Fruit fly (Drosophila melanogaster): ENCODE results near the gene SA2.
A peak's percentile ranks its signal among the peaks of the same experiment; 100 is the strongest.

The SA2 gene

DNA sequence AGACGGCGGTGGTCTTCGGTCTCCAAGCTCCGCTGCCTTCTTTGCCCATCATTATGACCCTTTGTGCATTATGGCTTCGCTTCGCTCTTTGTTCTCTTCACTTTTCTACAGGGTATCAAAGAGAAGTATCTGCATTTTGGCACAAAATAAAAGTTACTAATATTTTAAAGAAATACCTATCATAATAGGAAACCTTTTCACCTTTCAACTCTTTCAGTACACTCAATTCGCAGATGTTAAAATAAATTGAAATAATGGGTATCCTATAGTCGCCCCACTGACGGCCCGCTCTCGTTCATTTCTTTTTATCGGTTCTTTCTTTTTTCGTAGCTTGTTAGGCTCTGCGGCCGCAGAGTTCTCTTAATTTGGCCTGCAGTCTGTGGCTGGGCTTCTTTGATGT is 5.2 kb upstream of the SA2 start (continued):
- peak; percentile 92 for TF ChIP-seq CG6254 (GFP tag; optimal IDR thresholded peaks at IDR 0.05)
- no peak for TF ChIP-seq bbx (GFP tag; IDR thresholded peaks at IDR 0.05; ENCODE audit: partially characterized antibody)
- peak; percentile 76 for TF ChIP-seq fd64A (GFP tag; optimal IDR thresholded peaks at IDR 0.05)
- TF ChIP-seq schlank (tag; optimal IDR thresholded peaks at IDR 0.05), result no peak
- peak; percentile 7 for TF ChIP-seq CG12769 (tag; optimal IDR thresholded peaks at IDR 0.05)
- TF ChIP-seq CG4360 (GFP tag; IDR thresholded peaks at IDR 0.05), result peak; percentile 80
- TF ChIP-seq Hr39 (optimal IDR thresholded peaks at IDR 0.05), result no peak
- peak; percentile 34 for TF ChIP-seq CG9817 (tag; optimal IDR thresholded peaks at IDR 0.05)
- peak; percentile 67 for TF ChIP-seq NfI (GFP tag; optimal IDR thresholded peaks at IDR 0.05)
- TF ChIP-seq Deaf1 (tag; optimal IDR thresholded peaks at IDR 0.05), result peak; percentile 40
- TF ChIP-seq CG10654 (GFP tag; optimal IDR thresholded peaks at IDR 0.05), result peak; percentile 74
- peak; percentile 79 for TF ChIP-seq Kr (GFP tag; optimal IDR thresholded peaks at IDR 0.05)
- TF ChIP-seq CG30020 (tag; optimal IDR thresholded peaks at IDR 0.05), result peak; percentile 75
- no peak for TF ChIP-seq sd (tag; optimal IDR thresholded peaks at IDR 0.05)
- no peak for TF ChIP-seq Hand (GFP tag; optimal IDR thresholded peaks at IDR 0.05)
- TF ChIP-seq CG10321 (GFP tag; IDR thresholded peaks at IDR 0.05), result no peak
- no peak; the same call in 1 of the 2 replicates for TF ChIP-seq Drgx (GFP tag; IDR thresholded peaks at IDR 0.05)
- peak; percentile 86 for TF ChIP-seq lmd (GFP tag; IDR thresholded peaks at IDR 0.05)
- peak; percentile 56 for TF ChIP-seq run (tag; optimal IDR thresholded peaks at IDR 0.05)
- TF ChIP-seq CG4730 (GFP tag; IDR thresholded peaks at IDR 0.05), result peak; percentile 79
- peak in 1 of 3 experiments; percentile 97 for TF ChIP-seq lola (GFP tag; optimal IDR thresholded peaks at IDR 0.05)
- TF ChIP-seq CG11696 (GFP tag; IDR thresholded peaks at IDR 0.05), result peak; percentile 69
- TF ChIP-seq chinmo (GFP tag; IDR thresholded peaks at IDR 0.05; ENCODE audit: partially characterized antibody), result no peak
- peak; percentile 85 for TF ChIP-seq HLH3B (GFP tag; IDR thresholded peaks at IDR 0.05)
- peak; percentile 26 for TF ChIP-seq crc (GFP tag; optimal IDR thresholded peaks at IDR 0.05)
- TF ChIP-seq Lim3 (GFP tag; IDR thresholded peaks at IDR 0.05), result peak; percentile 14; the same call in 1 of the 2 replicates
- peak; percentile 5 for TF ChIP-seq Fer2 (tag; optimal IDR thresholded peaks at IDR 0.05)
- peak; percentile 75; the same call in 1 of the 3 replicates for TF ChIP-seq jigr1 (GFP tag; IDR thresholded peaks at IDR 0.05)
- peak; percentile 31 for TF ChIP-seq HmgZ (tag; optimal IDR thresholded peaks at IDR 0.05)
- no peak for TF ChIP-seq CG13894 (tag; optimal IDR thresholded peaks at IDR 0.05)
- peak; percentile 49 for TF ChIP-seq btn (GFP tag; optimal IDR thresholded peaks at IDR 0.05)
- TF ChIP-seq CG31365 (tag; optimal IDR thresholded peaks at IDR 0.05), result no peak
- TF ChIP-seq CG13624 (GFP tag; optimal IDR thresholded peaks at IDR 0.05), result no peak
- TF ChIP-seq CG13424 (tag; optimal IDR thresholded peaks at IDR 0.05), result peak; percentile 89
- TF ChIP-seq CG12236 (GFP tag; optimal IDR thresholded peaks at IDR 0.05), result peak; percentile 72
- peak; percentile 22 for TF ChIP-seq CG1792 (GFP tag; optimal IDR thresholded peaks at IDR 0.05)
- TF ChIP-seq HmgD (GFP tag; optimal IDR thresholded peaks at IDR 0.05), result no peak
- TF ChIP-seq CG10147 (GFP tag; optimal IDR thresholded peaks at IDR 0.05), result peak; percentile 24
- peak; percentile 55; the same call in 1 of the 2 replicates for TF ChIP-seq stc (GFP tag; IDR thresholded peaks at IDR 0.05)
- TF ChIP-seq CG2120 (GFP tag; optimal IDR thresholded peaks at IDR 0.05), result no peak
- no peak for TF ChIP-seq CG8478 (optimal IDR thresholded peaks at IDR 0.05)
- TF ChIP-seq CG3847 (GFP tag; IDR thresholded peaks at IDR 0.05), result peak; percentile 46
- TF ChIP-seq B-H2 (GFP tag; optimal IDR thresholded peaks at IDR 0.05), result no peak
- no peak for TF ChIP-seq CG7987 (GFP tag; optimal IDR thresholded peaks at IDR 0.05)
- peak; percentile 57; the same call in 2 of the 3 replicates for TF ChIP-seq CG2889 (GFP tag; IDR thresholded peaks at IDR 0.05)
- peak; percentile 72 for TF ChIP-seq CG15073 (GFP tag; optimal IDR thresholded peaks at IDR 0.05)
- TF ChIP-seq croc (GFP tag; conservative IDR thresholded peaks at IDR 0.05), result peak; percentile 95
- peak; percentile 75 for TF ChIP-seq CG5245 (GFP tag; optimal IDR thresholded peaks at IDR 0.05)
- TF ChIP-seq CG17912 (GFP tag; optimal IDR thresholded peaks at IDR 0.05), result no peak
- TF ChIP-seq gro (GFP tag; optimal IDR thresholded peaks at IDR 0.05), result no peak
- TF ChIP-seq z (GFP tag; IDR thresholded peaks at IDR 0.05), result peak; percentile 55; the same call in 1 of the 3 replicates
- TF ChIP-seq HLHmδ (GFP tag; optimal IDR thresholded peaks at IDR 0.05), result no peak
